Fruit fly (Drosophila melanogaster): ENCODE data around the gene CG6938.

DNA sequence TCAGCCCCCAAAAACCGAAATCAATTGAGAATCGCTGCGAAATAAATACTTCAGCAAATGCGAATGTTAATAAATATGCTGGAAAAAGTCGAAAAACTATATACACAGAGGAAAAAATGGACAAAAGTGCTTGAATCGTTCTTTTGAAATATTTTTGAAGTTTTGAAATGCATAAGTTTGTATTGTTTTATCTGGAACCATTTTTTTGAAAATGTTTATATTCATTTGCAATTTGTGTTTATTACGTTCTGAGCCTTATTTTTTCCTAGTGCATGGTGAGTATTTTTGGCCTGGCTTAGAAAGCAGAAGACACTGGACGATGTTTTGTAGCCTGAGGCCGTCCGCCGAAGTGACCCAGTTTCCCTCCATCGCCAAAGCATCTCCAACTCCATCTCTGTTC is 40.2 kb downstream of the CG6938 start:
- no peak for TF ChIP-seq h (optimal IDR thresholded peaks at IDR 0.05)
- no peak for TF ChIP-seq insv (optimal IDR thresholded peaks at IDR 0.05)
- no peak for TF ChIP-seq psq (optimal IDR thresholded peaks at IDR 0.05)
